Worm (Caenorhabditis elegans) whole organism, L2 larva: ENCODE results near the gene F54H5.3.

Experiments used
- ZK546.5 ChIP-seq: sonication (generic microtip); optimal IDR thresholded peaks from 2 replicates; lab custom pipeline; 2017; ENCODE audit warnings: missing biosample characterization, missing genetic modification characterization
- aly-2 ChIP-seq: fragments of 150-350 bp; optimal IDR thresholded peaks from 2 replicates; lab custom pipeline; 2014; ENCODE audit warnings: missing biosample characterization, missing genetic modification characterization
- ama-1 ChIP-seq: fragments of 150-350 bp; optimal IDR thresholded peaks from 2 replicates; lab custom pipeline; 2018; ENCODE audit warnings: inconsistent platforms
- dmd-4 ChIP-seq: sonication (generic microtip); optimal IDR thresholded peaks from 2 replicates; lab custom pipeline; 2017; ENCODE audit warnings: missing biosample characterization, missing genetic modification characterization
- elt-3 ChIP-seq: sonication (generic microtip); optimal IDR thresholded peaks from 2 replicates; lab custom pipeline; 2017; ENCODE audit warnings: missing biosample characterization, missing genetic modification characterization
- lsy-2 ChIP-seq, 2 experiments: fragments of 150-350 bp in 1 of 2; sonication (generic microtip) in 1 of 2; optimal IDR thresholded peaks; 2 replicates each; lab custom pipeline; 2014 to 2017; ENCODE audit warnings: missing biosample characterization in 2 of 2, missing genetic modification characterization in 2 of 2
- mdl-1 ChIP-seq, 2 experiments: fragments of 150-350 bp in 1 of 2; sonication (generic microtip) in 1 of 2; optimal IDR thresholded peaks; 2 replicates each; lab custom pipeline; 2017; ENCODE audit warnings: missing biosample characterization in 2 of 2, missing genetic modification characterization in 2 of 2
- nhr-10 ChIP-seq: sonication (generic microtip); optimal IDR thresholded peaks from 2 replicates; lab custom pipeline; 2017; ENCODE audit warnings: missing biosample characterization, missing genetic modification characterization
- nhr-11 ChIP-seq: fragments of 150-350 bp; optimal IDR thresholded peaks from 2 replicates; lab custom pipeline; 2014; ENCODE audit warnings: missing biosample characterization, missing genetic modification characterization
- nhr-237 ChIP-seq: fragments of 150-350 bp; optimal IDR thresholded peaks from 2 replicates; lab custom pipeline; 2014; ENCODE audit warnings: missing biosample characterization, missing genetic modification characterization
- skn-1 ChIP-seq: sonication (generic microtip); optimal IDR thresholded peaks from 2 replicates; lab custom pipeline; 2017; ENCODE audit warnings: missing biosample characterization, missing genetic modification characterization

DNA sequence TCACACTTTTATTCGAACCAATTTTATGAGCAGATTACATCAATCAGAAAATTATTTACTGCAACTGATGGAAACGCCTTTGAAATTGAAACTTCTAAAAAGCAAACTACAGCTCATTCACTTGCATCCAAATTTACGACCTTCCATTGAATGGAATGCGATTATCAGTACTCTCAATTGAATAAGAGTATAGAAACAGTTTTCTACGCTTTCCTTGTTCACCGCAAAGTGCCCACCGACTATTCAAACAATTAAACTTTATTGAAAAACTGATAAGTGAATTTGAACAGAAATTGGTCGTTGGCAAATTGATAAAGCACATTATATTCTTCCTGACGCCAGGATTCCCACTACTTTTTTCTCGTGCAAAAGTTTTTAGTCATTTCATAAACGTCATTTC, 43.9 kb downstream of the F54H5.3 start:
- no peak for TF ChIP-seq aly-2
- TF ChIP-seq nhr-11, result no peak
- no peak for TF ChIP-seq lsy-2 (tag; optimal IDR thresholded peaks at IDR 0.05; lab: Kevin White, UChicago)
- no peak for TF ChIP-seq skn-1 (tag; lab: Kevin White, UChicago)
- no peak for TF ChIP-seq nhr-10 (tag; lab: Kevin White, UChicago)
- TF ChIP-seq ama-1 (lab: Kevin White, UChicago), result no peak
- TF ChIP-seq dmd-4 (tag; lab: Kevin White, UChicago), result no peak
- no peak for TF ChIP-seq elt-3
- no peak for TF ChIP-seq nhr-237 (tag; lab: Kevin White, UChicago)
- no peak for TF ChIP-seq mdl-1 (tag; optimal IDR thresholded peaks at IDR 0.05; lab: Kevin White, UChicago)
- TF ChIP-seq ZK546.5 (tag; lab: Kevin White, UChicago), result no peak
